Worm (Caenorhabditis elegans) whole organism, mixed stage, embryonic: Measurements from ENCODE around the gene eng-1.
A peak's percentile ranks its signal among the peaks of the same experiment; 100 is the strongest.

Experiments
- M03D4.4 ChIP-seq: sonication (generic microtip); optimal IDR thresholded peaks from 2 replicates; lab custom pipeline; 2017; ENCODE audit warnings: mild to moderate bottlenecking, missing genetic modification characterization, missing compliant biosample characterization
- bed-3 ChIP-seq: fragments of 200-800 bp; sonication (Bioruptor generic); optimal IDR thresholded peaks from 3 replicates; lab custom pipeline; 2018; ENCODE audit warnings: mild to moderate bottlenecking, missing genetic modification characterization, moderate library complexity, missing compliant biosample characterization
- ceh-43 ChIP-seq: fragments of 200-800 bp; sonication (Bioruptor generic); optimal IDR thresholded peaks from 2 replicates; lab custom pipeline; 2018; ENCODE audit warnings: mild to moderate bottlenecking, missing genetic modification characterization, moderate library complexity, missing compliant biosample characterization
- ceh-83 ChIP-seq: fragments of 200-800 bp; sonication (Bioruptor generic); optimal IDR thresholded peaks from 2 replicates; lab custom pipeline; 2018; ENCODE audit warnings: mild to moderate bottlenecking, missing genetic modification characterization, missing compliant biosample characterization
- ces-1 ChIP-seq: fragments of 150-350 bp; optimal IDR thresholded peaks from 2 replicates; lab custom pipeline; 2014; ENCODE audit warnings: missing biosample characterization, missing genetic modification reagents, missing genetic modification characterization
- cnd-1 ChIP-seq: fragments of 200-800 bp; sonication (Bioruptor generic); optimal IDR thresholded peaks from 2 replicates; lab custom pipeline; 2018; ENCODE audit warnings: mild to moderate bottlenecking, missing genetic modification characterization, missing compliant biosample characterization
- drap-1 ChIP-seq: fragments of 200-800 bp; sonication (Bioruptor generic); optimal IDR thresholded peaks from 3 replicates; lab custom pipeline; 2018; ENCODE audit warnings: mild to moderate bottlenecking, missing genetic modification characterization, missing compliant biosample characterization
- elt-1 ChIP-seq: sonication (generic microtip); optimal IDR thresholded peaks from 2 replicates; lab custom pipeline; 2017; ENCODE audit warnings: missing genetic modification characterization, mild to moderate bottlenecking, missing compliant biosample characterization, antibody characterized with exemption, moderate library complexity, borderline replicate concordance; ENCODE audit not compliant: insufficient read depth
- elt-3 ChIP-seq: fragments of 150-350 bp; optimal IDR thresholded peaks from 2 replicates; lab custom pipeline; 2014; ENCODE audit warnings: missing biosample characterization, missing genetic modification characterization
- ham-2 ChIP-seq: fragments of 200-800 bp; sonication (Bioruptor generic); optimal IDR thresholded peaks from 2 replicates; lab custom pipeline; 2018; ENCODE audit warnings: mild to moderate bottlenecking, missing genetic modification characterization, missing compliant biosample characterization
- lin-32 ChIP-seq: fragments of 200-800 bp; sonication (Bioruptor generic); optimal IDR thresholded peaks from 2 replicates; lab custom pipeline; 2018; ENCODE audit warnings: mild to moderate bottlenecking, missing genetic modification characterization, missing compliant biosample characterization
- lsy-2 ChIP-seq: fragments of 150-350 bp; optimal IDR thresholded peaks from 2 replicates; lab custom pipeline; 2014; ENCODE audit warnings: missing biosample characterization, missing genetic modification characterization
- mab-5 ChIP-seq: fragments of 150-350 bp; optimal IDR thresholded peaks from 2 replicates; lab custom pipeline; 2014; ENCODE audit warnings: missing biosample characterization, missing genetic modification characterization
- mep-1 ChIP-seq: fragments of 150-350 bp; optimal IDR thresholded peaks from 2 replicates; lab custom pipeline; 2017; ENCODE audit warnings: missing biosample characterization, missing genetic modification reagents, missing genetic modification characterization, inconsistent platforms
- nhr-2 ChIP-seq: fragments of 150-350 bp; optimal IDR thresholded peaks from 2 replicates; lab custom pipeline; 2014; ENCODE audit warnings: missing biosample characterization, missing genetic modification characterization
- nhr-28 ChIP-seq: fragments of 150-350 bp; optimal IDR thresholded peaks from 2 replicates; lab custom pipeline; 2014; ENCODE audit warnings: missing biosample characterization, missing genetic modification characterization
- nhr-76 ChIP-seq: sonication (generic microtip); optimal IDR thresholded peaks from 2 replicates; lab custom pipeline; 2017; ENCODE audit warnings: missing biosample characterization, missing genetic modification characterization
- pha-4 ChIP-seq: fragments of 150-350 bp; optimal IDR thresholded peaks from 2 replicates; lab custom pipeline; 2018; ENCODE audit warnings: missing biosample characterization, missing genetic modification reagents, missing genetic modification characterization
- snpc-4 ChIP-seq: fragments of 150-350 bp; optimal IDR thresholded peaks from 2 replicates; lab custom pipeline; 2014; ENCODE audit warnings: missing biosample characterization, missing genetic modification characterization
- sptf-1 ChIP-seq: sonication (generic microtip); optimal IDR thresholded peaks from 2 replicates; lab custom pipeline; 2017; ENCODE audit warnings: mild to moderate bottlenecking, missing genetic modification characterization, moderate library complexity, missing compliant biosample characterization
- tbx-8 ChIP-seq: fragments of 200-800 bp; sonication (Bioruptor generic); optimal IDR thresholded peaks from 2 replicates; lab custom pipeline; 2018; ENCODE audit warnings: mild to moderate bottlenecking, missing genetic modification characterization, moderate library complexity, missing compliant biosample characterization
- unc-62 ChIP-seq: fragments of 150-350 bp; optimal IDR thresholded peaks from 2 replicates; lab custom pipeline; 2014; ENCODE audit warnings: missing biosample characterization, missing genetic modification reagents, missing genetic modification characterization
- ztf-11 ChIP-seq: fragments of 150-350 bp; optimal IDR thresholded peaks from 2 replicates; lab custom pipeline; 2014; ENCODE audit warnings: missing biosample characterization, missing genetic modification characterization

The eng-1 gene

DNA sequence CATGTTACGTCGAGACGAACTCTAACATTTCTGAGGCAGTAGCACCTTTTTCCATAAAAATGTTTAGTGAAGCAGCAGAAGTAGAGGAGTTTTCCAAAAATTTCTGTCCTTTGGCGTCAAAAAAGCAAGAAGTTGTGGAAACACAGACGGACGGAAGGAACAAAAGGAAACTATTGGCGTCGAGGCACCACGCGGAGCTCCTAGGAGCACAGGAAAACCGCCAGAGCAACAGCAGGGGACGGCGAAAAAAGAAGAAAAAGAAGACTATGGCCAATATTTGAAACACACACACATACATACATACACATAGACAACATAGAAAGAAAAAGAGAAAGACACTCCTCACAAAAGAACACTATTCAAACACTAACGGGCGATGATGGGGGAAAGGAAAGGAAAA is 25.4 kb downstream of the eng-1 start:
- no peak for TF ChIP-seq mab-5
- TF ChIP-seq ces-1, result no peak
- TF ChIP-seq sptf-1, result no peak
- no peak for TF ChIP-seq lsy-2
- no peak for TF ChIP-seq bed-3 (GFP tag; lab: Kevin White, UChicago)
- TF ChIP-seq lin-32, result no peak
- no peak for TF ChIP-seq pha-4 (tag; lab: Kevin White, UChicago)
- TF ChIP-seq mep-1 (tag; lab: Kevin White, UChicago), result no peak
- TF ChIP-seq ztf-11 (tag; lab: Kevin White, UChicago), result no peak
- no peak for TF ChIP-seq nhr-76 (tag; lab: Kevin White, UChicago)
- TF ChIP-seq nhr-28 (tag; lab: Kevin White, UChicago), result no peak
- no peak for TF ChIP-seq drap-1
- TF ChIP-seq elt-3, result no peak

DNA sequence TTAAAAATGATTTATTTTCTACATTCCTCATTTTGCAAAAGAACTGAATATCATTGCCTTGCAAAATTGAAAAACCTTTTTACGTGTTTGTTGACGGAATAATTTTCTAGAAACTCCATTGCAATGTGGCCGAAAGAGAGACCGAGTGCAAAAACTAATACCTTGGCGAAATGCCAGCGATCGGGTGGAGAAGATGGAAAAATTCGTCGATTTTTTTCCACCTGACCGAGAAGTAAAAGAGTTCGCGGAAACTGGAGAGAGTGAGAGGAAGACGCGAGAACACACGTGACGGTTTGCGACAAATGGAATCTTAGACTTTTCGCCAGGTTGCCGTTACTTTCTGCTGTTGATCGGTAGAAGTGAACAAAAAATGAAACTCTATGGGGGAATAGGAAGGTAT is 26.6 kb downstream of the eng-1 start:
- no peak for TF ChIP-seq ceh-43 (GFP tag; lab: Kevin White, UChicago)
- no peak for TF ChIP-seq unc-62 (GFP tag; lab: Kevin White, UChicago)
- TF ChIP-seq tbx-8 (GFP tag; lab: Kevin White, UChicago), result no peak
- TF ChIP-seq lsy-2, result no peak
- TF ChIP-seq ceh-83, result no peak
- TF ChIP-seq bed-3 (GFP tag; lab: Kevin White, UChicago), result no peak
- TF ChIP-seq elt-3, result no peak
- TF ChIP-seq snpc-4 (tag; lab: Kevin White, UChicago), result no peak
- TF ChIP-seq nhr-28 (tag; lab: Kevin White, UChicago), result no peak
- TF ChIP-seq cnd-1 (tag; lab: Kevin White, UChicago), result no peak

DNA sequence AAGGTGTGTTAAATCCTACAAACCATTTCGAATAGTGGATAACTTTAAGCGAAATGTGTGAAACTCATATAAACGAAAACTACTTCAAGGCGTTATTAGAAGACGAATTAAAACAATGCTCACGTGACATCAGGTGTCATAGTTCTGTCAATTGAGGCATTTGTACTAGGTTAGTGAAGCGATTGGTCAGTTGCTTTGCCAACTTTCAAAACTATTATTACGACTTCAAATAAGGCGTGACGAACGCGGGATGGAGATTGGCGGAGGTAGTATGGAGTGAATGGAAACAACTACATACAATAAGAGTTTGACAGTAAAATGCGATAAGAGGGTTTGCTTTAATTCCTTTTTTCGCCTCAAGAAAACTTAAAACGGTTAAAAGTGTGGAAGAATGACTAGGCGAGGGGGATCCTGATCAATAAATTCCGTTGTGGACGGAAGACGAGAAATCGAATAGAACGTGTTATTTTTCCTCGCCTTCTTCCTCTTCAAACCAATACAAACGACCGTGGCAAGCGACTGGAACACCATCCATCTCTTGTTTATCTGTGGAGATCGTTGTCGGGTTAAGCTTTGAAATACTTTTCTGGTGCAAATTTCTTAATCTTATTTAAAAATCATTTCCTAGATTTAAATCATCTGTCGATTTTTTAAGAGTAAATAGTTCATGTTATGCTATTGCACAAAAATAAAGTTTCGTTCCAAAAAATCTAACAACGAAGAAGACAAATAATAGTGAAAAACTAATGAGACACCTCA is 27.3 kb downstream of the eng-1 start:
- TF ChIP-seq ceh-43 (GFP tag; lab: Kevin White, UChicago), result no peak
- TF ChIP-seq pha-4 (tag; lab: Kevin White, UChicago), result no peak
- TF ChIP-seq nhr-2 (tag; lab: Kevin White, UChicago), result no peak
- TF ChIP-seq elt-3, result no peak

DNA sequence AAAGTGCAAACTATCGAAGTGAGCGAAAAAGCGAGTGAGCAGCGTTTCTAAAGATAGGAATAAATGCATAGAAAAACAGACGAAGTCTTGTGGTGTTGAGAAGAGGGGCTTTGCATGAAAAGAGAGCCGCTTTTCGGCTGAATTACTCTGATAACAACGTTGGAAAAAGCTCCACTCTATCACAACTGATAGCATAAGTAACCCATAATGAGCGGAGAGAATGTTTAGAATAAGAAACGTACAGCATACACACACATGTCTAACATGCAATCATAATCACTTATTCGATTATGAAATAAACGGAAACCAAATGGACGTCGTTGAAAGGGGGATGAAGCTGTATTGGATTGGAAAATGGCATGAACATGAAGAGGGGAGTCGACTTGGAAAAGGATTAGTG is 28.0 kb downstream of the eng-1 start:
- TF ChIP-seq ces-1 (peak; percentile 27), bed-3 (GFP tag; lab: Kevin White, UChicago) (no peak)
- TF ChIP-seq, all 35 proteins: peak for 1

DNA sequence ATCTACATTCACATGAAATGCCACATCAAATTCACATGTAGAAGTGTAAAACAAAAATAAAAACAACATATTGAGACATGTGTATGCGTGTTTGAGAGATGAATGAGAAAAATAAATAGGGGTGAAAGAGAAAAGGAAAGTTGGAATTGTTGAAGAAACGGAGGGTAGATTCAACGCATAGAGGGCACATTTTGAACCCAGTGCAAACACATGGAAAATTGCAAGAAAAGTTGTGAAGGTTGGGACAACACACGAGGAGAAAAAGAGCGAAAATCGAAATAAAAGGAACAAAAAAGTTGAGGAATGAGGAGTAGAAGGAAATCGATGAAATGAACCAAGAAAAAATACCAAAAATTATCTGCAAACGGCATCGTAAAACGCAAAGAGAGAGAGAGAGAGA is 28.7 kb downstream of the eng-1 start:
- TF ChIP-seq elt-1 (tag; lab: Kevin White, UChicago), result no peak

DNA sequence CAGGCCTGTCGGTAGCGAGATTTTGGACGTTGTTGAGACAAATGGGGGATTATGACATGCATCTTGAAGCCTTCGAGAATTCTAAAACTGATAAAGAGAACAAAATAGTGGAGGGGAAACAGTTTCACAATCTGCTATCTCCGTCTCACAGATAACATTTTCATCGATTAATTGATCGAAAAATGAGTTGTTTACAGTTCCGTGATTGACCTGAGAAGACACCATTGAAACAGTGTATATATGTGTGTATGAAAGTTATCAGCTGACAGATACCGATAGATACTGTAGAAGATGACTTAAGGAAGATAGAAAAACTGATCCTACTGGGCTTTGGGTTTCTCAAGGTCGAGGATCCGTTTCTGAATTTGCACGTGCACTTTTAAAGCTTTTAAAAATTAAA is 29.2 kb downstream of the eng-1 start:
- TF ChIP-seq elt-3 (peak; percentile 32), ztf-11 (tag; lab: Kevin White, UChicago) (no peak), unc-62 (GFP tag; lab: Kevin White, UChicago) (no peak), mab-5 (no peak)

DNA sequence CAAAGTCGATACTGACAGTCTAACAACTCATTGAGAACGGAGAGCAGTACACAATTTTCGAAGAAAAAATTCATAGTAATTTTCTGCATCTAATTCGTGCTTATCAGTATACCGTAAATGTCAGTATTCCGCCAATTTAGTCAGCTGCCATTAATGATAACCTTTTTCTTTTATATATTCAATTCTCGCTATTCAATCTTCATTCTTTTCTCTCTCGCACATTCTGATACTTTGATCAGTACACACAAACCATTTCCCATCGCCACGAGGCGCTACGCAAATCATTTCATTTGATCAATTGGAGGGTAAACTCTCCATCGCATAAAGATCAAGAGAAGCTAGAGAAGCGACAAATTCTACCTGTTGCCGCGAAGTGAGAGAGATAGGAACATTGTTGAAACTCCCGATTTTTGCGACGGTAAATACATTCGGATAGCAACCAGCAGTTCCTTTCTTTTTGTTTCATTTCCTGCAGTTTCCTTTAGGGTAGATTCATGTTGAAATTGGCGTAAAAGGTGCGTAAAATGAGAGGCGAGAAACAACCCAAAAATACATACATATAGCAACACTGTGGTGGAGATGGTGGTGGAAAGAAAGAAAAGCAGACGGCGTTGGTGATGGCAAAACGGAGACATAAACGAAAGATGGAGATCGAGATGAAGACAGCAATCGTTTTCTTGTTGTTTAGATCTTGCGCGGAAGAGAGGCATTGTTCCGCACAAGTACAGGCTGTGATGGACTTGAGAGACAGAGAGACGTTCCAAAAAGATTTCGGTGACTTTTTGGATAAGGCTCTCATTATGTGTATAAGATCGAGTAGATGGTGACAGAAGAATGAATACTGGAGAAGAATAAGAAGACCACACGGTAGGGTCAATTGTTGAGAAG is 29.9 kb downstream of the eng-1 start:
- TF ChIP-seq elt-1 (tag; lab: Kevin White, UChicago) (peak; percentile 95), ham-2 (peak; percentile 48), mep-1 (tag; lab: Kevin White, UChicago) (peak; percentile 26), ceh-83 (no peak), M03D4.4 (tag; lab: Kevin White, UChicago) (no peak), bed-3 (GFP tag; lab: Kevin White, UChicago) (no peak), cnd-1 (tag; lab: Kevin White, UChicago) (no peak), elt-3 (peak; percentile 15)
